Worm (Caenorhabditis elegans): ENCODE measurements around the gene ZC404.16.

The ZC404.16 gene

DNA sequence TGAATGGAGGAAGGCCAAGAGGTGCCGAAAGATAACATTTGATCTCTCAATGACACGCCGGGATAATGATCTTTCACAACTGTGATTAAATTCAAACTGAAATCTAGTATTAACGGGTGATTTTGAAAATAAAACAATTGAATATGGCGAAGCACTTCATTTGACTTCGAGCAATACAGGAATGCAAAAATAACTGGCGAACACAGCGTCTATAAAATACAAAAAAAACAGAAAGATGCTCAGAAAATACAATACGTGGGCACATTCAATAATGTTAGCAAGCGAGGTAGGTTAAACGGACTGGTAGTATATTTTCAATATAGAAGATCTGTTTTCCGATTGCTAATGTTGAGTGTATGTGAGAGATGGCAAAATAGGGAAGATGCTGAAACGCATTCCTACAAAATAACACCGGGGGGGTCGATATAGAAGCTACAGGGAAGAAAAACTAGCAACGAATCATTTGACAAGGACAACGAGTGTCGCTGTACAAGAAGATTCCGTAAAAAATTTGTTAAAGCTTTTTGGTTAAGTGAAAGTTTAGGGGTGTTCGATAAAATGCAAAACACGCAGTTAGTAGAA, 9.5 kb upstream of the ZC404.16 start (continued):
- TF ChIP-seq Y75B8A.6 (GFP tag; IDR thresholded peaks at IDR 0.05) (no peak), ama-1 (optimal IDR thresholded peaks at IDR 0.05) (no peak)

DNA sequence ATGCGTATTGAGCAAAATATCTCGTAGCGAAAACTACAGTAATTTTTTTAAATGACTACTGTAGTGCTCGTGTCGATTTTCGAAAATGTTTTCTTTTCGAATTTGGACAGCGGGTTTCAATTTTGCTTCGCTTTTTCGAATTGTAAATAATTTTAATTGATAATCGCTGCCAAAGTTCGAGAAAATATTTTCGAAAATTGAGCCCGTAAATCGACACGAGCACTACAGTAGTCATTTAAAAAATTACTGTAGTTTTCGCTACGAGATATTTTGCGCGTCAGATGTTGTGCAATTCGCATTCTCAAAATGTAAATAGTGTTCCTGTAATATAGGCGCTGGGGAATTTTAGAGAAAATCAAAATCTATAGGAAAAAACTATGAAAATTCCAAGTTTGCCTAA, 8.6 kb upstream of the ZC404.16 start:
- TF ChIP-seq ceh-82 (tag; optimal IDR thresholded peaks at IDR 0.05) (no peak), daf-16 (GFP tag; optimal IDR thresholded peaks at IDR 0.05) (no peak), daf-16 (tag; optimal IDR thresholded peaks at IDR 0.05) (no peak), zfp-2 (tag; optimal IDR thresholded peaks at IDR 0.05) (no peak), arid-1 (GFP tag; conservative IDR thresholded peaks at IDR 0.05) (no peak), nhr-77 (tag; optimal IDR thresholded peaks at IDR 0.05) (no peak), ces-1 (GFP tag; optimal IDR thresholded peaks at IDR 0.05) (no peak), mxl-2 (GFP tag; conservative IDR thresholded peaks at IDR 0.05) (no peak), nhr-6 (tag; optimal IDR thresholded peaks at IDR 0.05) (no peak), skn-1 (tag; optimal IDR thresholded peaks at IDR 0.05) (no peak), lin-1 (GFP tag; IDR thresholded peaks at IDR 0.05) (no peak), tag-97 (GFP tag; IDR thresholded peaks at IDR 0.05) (no peak), R02D3.7 (tag; optimal IDR thresholded peaks at IDR 0.05) (no peak)

DNA sequence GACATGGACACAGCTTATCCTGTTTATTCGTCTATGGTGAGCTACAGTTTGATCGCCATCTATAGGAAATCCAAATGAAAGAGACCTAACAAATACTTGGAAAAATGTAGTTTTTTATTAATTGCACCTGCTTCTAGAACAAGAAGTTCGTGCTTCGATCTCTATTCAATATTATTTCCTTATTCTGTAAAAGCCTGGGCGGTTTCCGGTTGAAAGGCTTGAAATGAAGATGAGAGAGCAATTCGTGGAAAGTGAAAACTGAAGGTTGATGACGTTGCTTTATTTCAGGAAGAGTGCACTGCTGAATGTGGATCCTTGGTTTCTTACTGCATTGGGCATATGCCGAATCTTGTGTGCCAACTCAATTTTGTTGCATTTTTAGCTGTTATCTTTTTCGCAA, 7.0 kb upstream of the ZC404.16 start:
- TF ChIP-seq snpc-4 (tag; optimal IDR thresholded peaks at IDR 0.05) (no peak), aha-1 (tag) (peak; percentile 34)

DNA sequence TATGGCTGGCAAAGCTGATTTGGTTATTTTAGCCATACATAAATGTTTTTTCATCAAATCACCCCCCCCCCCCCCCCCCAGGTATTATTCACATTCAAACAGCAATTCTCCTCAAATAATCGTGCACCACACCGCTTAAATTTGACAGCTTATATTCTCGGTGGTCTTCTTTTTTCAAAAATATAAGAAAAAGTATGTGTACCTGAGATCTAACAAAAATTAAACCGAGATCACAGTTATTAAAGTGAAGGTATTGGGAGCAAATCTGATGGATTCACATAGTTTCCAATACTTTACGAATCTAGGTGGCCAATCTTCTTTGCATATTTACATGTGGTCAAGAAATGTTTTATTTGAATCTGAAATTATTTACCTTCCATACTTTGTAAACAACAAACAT, 6.5 kb upstream of the ZC404.16 start, which contains the start of gene ZC404.15:
Gene ZC404.15, plus strand, starts transcription at position 301 of the 400 bp plus-strand sequence.
- TF ChIP-seq skn-1 (tag; optimal IDR thresholded peaks at IDR 0.05): no peak
- no peak for TF ChIP-seq zfp-2 (tag; optimal IDR thresholded peaks at IDR 0.05)
- TF ChIP-seq ama-1 (optimal IDR thresholded peaks at IDR 0.05): no peak
- peak; percentile 47 for TF ChIP-seq aha-1 (tag)
- no peak for TF ChIP-seq aly-2 (tag; optimal IDR thresholded peaks at IDR 0.05)
- TF ChIP-seq spr-3 (GFP tag; optimal IDR thresholded peaks at IDR 0.05): no peak
- TF ChIP-seq nhr-41 (GFP tag; IDR thresholded peaks at IDR 0.05): no peak

DNA sequence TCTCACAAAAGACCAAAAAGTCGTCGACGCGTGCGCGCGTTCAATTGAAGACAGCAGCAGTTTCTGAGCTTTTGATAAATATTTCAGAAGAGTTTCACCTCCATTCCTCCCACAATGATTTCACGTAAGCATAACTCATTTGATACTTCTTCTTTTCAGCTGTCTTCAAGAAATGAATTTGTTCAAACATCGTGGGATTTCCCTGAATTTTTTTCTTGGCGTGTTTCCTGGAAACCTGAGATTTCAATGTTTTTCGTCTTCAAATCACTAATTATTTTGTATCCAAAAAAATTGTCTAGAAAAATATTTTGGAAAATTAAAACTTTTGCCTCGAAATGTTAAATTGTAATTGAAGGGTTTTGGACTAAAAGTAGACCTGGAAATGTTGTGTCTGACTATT, 4.8 kb upstream of the ZC404.16 start:
- TF ChIP-seq daf-8 (GFP tag; IDR thresholded peaks at IDR 0.05) (no peak), zip-11 (GFP tag; IDR thresholded peaks at IDR 0.05) (no peak), Y105C5A.15 (GFP tag; IDR thresholded peaks at IDR 0.05) (no peak), snpc-1.2 (GFP tag; IDR thresholded peaks at IDR 0.05) (no peak), unc-62 (GFP tag; optimal IDR thresholded peaks at IDR 0.05 in 1 of 2) (no peak), unc-62 (tag; optimal IDR thresholded peaks at IDR 0.05) (no peak), T20F7.1 (GFP tag; optimal IDR thresholded peaks at IDR 0.05) (no peak), ceh-82 (tag; optimal IDR thresholded peaks at IDR 0.05) (no peak), snpc-4 (tag; optimal IDR thresholded peaks at IDR 0.05) (no peak), nhr-10 (tag; optimal IDR thresholded peaks at IDR 0.05) (no peak), zfp-3 (GFP tag; conservative IDR thresholded peaks at IDR 0.05) (no peak), ama-1 (optimal IDR thresholded peaks at IDR 0.05) (no peak), dmd-8 (GFP tag; IDR thresholded peaks at IDR 0.05) (no peak), nhr-76 (tag; optimal IDR thresholded peaks at IDR 0.05) (no peak), lim-7 (GFP tag; IDR thresholded peaks at IDR 0.05) (no peak), egl-27 (tag; optimal IDR thresholded peaks at IDR 0.05) (no peak), vab-7 (GFP tag; IDR thresholded peaks at IDR 0.05) (no peak), egl-43 (GFP tag; IDR thresholded peaks at IDR 0.05) (no peak), lin-29 (GFP tag; IDR thresholded peaks at IDR 0.05) (no peak), nhr-28 (tag; optimal IDR thresholded peaks at IDR 0.05) (no peak), fkh-10 (GFP tag; optimal IDR thresholded peaks at IDR 0.05) (no peak)

Measured in whole organism, L4 larva.